Fruit fly (Drosophila melanogaster): ENCODE measurements around the gene PDCD-5.

PDCD-5 gene

dm6 chr3L:16221278-16221677 lies 10.6 kb downstream of the PDCD-5 start (continued):
- TF ChIP-seq CG10669 (GFP tag; optimal IDR thresholded peaks at IDR 0.05) (no peak), CG6854 (GFP tag; optimal IDR thresholded peaks at IDR 0.05) (no peak), CG6792 (GFP tag; optimal IDR thresholded peaks at IDR 0.05) (no peak), Met (GFP tag; optimal IDR thresholded peaks at IDR 0.05) (no peak), pdm3 (GFP tag; optimal IDR thresholded peaks at IDR 0.05) (no peak), CG1621 (tag; optimal IDR thresholded peaks at IDR 0.05) (no peak), Sox102F (GFP tag; optimal IDR thresholded peaks at IDR 0.05) (no peak), Sox14 (GFP tag; optimal IDR thresholded peaks at IDR 0.05) (no peak), CG8319 (GFP tag; optimal IDR thresholded peaks at IDR 0.05) (no peak), dsx (GFP tag; optimal IDR thresholded peaks at IDR 0.05; ENCODE audit: poor library complexity, severe bottlenecking) (no peak), vri (GFP tag; optimal IDR thresholded peaks at IDR 0.05) (no peak), CG4318 (GFP tag; optimal IDR thresholded peaks at IDR 0.05) (peak; percentile 32), Ets96B (tag; optimal IDR thresholded peaks at IDR 0.05) (no peak), achi (GFP tag; optimal IDR thresholded peaks at IDR 0.05) (no peak), Gug (GFP tag; IDR thresholded peaks at IDR 0.05) (no peak), CG6163 (GFP tag; IDR thresholded peaks at IDR 0.05) (no peak), CG31627 (GFP tag; optimal IDR thresholded peaks at IDR 0.05) (no peak)

- TF ChIP-seq OdsH (GFP tag; optimal IDR thresholded peaks at IDR 0.05) (peak; percentile 66), Gug (GFP tag; IDR thresholded peaks at IDR 0.05) (peak; percentile 65), eg (GFP tag; IDR thresholded peaks at IDR 0.05) (peak; percentile 83), Hr4 (GFP tag; optimal IDR thresholded peaks at IDR 0.05) (peak; percentile 84), CG6792 (GFP tag; optimal IDR thresholded peaks at IDR 0.05) (peak; percentile 30), pdm3 (GFP tag; optimal IDR thresholded peaks at IDR 0.05) (peak; percentile 48), Sox102F (GFP tag; optimal IDR thresholded peaks at IDR 0.05) (no peak), acj6 (GFP tag; optimal IDR thresholded peaks at IDR 0.05) (peak; percentile 55), CG34406 (GFP tag; optimal IDR thresholded peaks at IDR 0.05) (peak; percentile 5), fd85E (GFP tag; optimal IDR thresholded peaks at IDR 0.05) (peak; percentile 12), Eip78C (GFP tag) (peak; percentile 92), CG1621 (tag; optimal IDR thresholded peaks at IDR 0.05) (peak; percentile 16), Ets21C (GFP tag; optimal IDR thresholded peaks at IDR 0.05) (no peak), CG8632 (GFP tag; optimal IDR thresholded peaks at IDR 0.05) (no peak), CG16779 (tag; optimal IDR thresholded peaks at IDR 0.05) (no peak), Ets96B (tag; optimal IDR thresholded peaks at IDR 0.05) (peak; percentile 40), CG11902 (GFP tag; optimal IDR thresholded peaks at IDR 0.05) (no peak), spab (GFP tag; optimal IDR thresholded peaks at IDR 0.05) (no peak), vri (GFP tag; optimal IDR thresholded peaks at IDR 0.05) (no peak), fkh (GFP tag; optimal IDR thresholded peaks at IDR 0.05) (no peak), fd59A (GFP tag; optimal IDR thresholded peaks at IDR 0.05) (peak; percentile 34), CG15336 (GFP tag; IDR thresholded peaks at IDR 0.05) (peak; percentile 84), net (GFP tag; optimal IDR thresholded peaks at IDR 0.05) (peak; percentile 41), svp (GFP tag) (no peak), Hr38 (GFP tag; optimal IDR thresholded peaks at IDR 0.05) (no peak), achi (GFP tag; optimal IDR thresholded peaks at IDR 0.05) (peak; percentile 75), esn (GFP tag; optimal IDR thresholded peaks at IDR 0.05) (peak; percentile 10), CG8319 (GFP tag; optimal IDR thresholded peaks at IDR 0.05) (peak; percentile 23), CG9139 (GFP tag; optimal IDR thresholded peaks at IDR 0.05) (no peak), CG31627 (GFP tag; optimal IDR thresholded peaks at IDR 0.05) (no peak), CG4318 (GFP tag; optimal IDR thresholded peaks at IDR 0.05) (peak; percentile 43), cyc (GFP tag; optimal IDR thresholded peaks at IDR 0.05) (peak; percentile 21), CG7368 (GFP tag; optimal IDR thresholded peaks at IDR 0.05) (no peak), salr (GFP tag; optimal IDR thresholded peaks at IDR 0.05) (peak in 1 of 2 experiments; percentile 69), CG8119 (GFP tag; IDR thresholded peaks at IDR 0.05) (peak; percentile 79), Hr39 (GFP tag; optimal IDR thresholded peaks at IDR 0.05) (peak; percentile 11), Met (GFP tag; optimal IDR thresholded peaks at IDR 0.05) (peak; percentile 49), dsx (GFP tag; optimal IDR thresholded peaks at IDR 0.05; ENCODE audit: poor library complexity, severe bottlenecking) (peak; percentile 31), CG6163 (GFP tag; IDR thresholded peaks at IDR 0.05) (peak; percentile 83), Sox15 (GFP tag; optimal IDR thresholded peaks at IDR 0.05) (no peak), CG3919 (GFP tag; optimal IDR thresholded peaks at IDR 0.05) (peak; percentile 72), CG6854 (GFP tag; optimal IDR thresholded peaks at IDR 0.05) (no peak), Eip75B (GFP tag; optimal IDR thresholded peaks at IDR 0.05) (peak; percentile 74), CG10669 (GFP tag; optimal IDR thresholded peaks at IDR 0.05) (peak; percentile 38), Sox14 (GFP tag; optimal IDR thresholded peaks at IDR 0.05) (peak; percentile 56), Lpt (GFP tag; optimal IDR thresholded peaks at IDR 0.05) (peak; percentile 78), Blimp-1 (GFP tag; optimal IDR thresholded peaks at IDR 0.05) (no peak), CG32006 (GFP tag; optimal IDR thresholded peaks at IDR 0.05) (peak; percentile 56)
These were observed 13.9 kb downstream of the PDCD-5 start for dm6 chr3L:16217935-16218334.

Data from whole organism, prepupa.